Worm (Caenorhabditis elegans) whole organism, L1 larva: ENCODE results near the gene math-3.

Experiments used
- ceh-88 ChIP-seq: fragments of 200-800 bp; sonication (Bioruptor generic); IDR thresholded peaks from 2 replicates; pipeline ENCODE4 v1.3.6; 2022; ENCODE audit warnings: missing genetic modification characterization, missing compliant biosample characterization
- dpl-1 ChIP-seq, 3 experiments: fragments of 150-350 bp in 2 of 3; sonication (generic microtip) in 1 of 3; optimal IDR thresholded peaks; 2 replicates each; lab custom pipeline; 2014 to 2017; ENCODE audit warnings: missing biosample characterization in 3 of 3, missing genetic modification characterization in 3 of 3, missing genetic modification reagents in 3 of 3
- dsc-1 ChIP-seq: sonication (generic microtip); optimal IDR thresholded peaks from 2 replicates; lab custom pipeline; 2016; ENCODE audit warnings: mild to moderate bottlenecking, missing genetic modification characterization, missing compliant biosample characterization
- jun-1 ChIP-seq: fragments of 150-350 bp; optimal IDR thresholded peaks from 2 replicates; lab custom pipeline; 2014; ENCODE audit warnings: missing biosample characterization, missing genetic modification reagents, missing genetic modification characterization
- mep-1 ChIP-seq: fragments of 150-350 bp; optimal IDR thresholded peaks from 2 replicates; lab custom pipeline; 2014; ENCODE audit warnings: missing biosample characterization, missing genetic modification characterization
- nhr-28 ChIP-seq: fragments of 150-350 bp; optimal IDR thresholded peaks from 2 replicates; lab custom pipeline; 2014; ENCODE audit warnings: missing biosample characterization, missing genetic modification characterization
- snu-23 ChIP-seq: sonication (generic microtip); optimal IDR thresholded peaks from 2 replicates; lab custom pipeline; 2016; ENCODE audit warnings: missing genetic modification characterization, missing compliant biosample characterization
- unc-62 ChIP-seq: fragments of 150-350 bp; optimal IDR thresholded peaks from 2 replicates; lab custom pipeline; 2014; ENCODE audit warnings: missing biosample characterization, missing genetic modification reagents, missing genetic modification characterization
- xbp-1 ChIP-seq: sonication (generic microtip); optimal IDR thresholded peaks from 2 replicates; lab custom pipeline; 2016; ENCODE audit warnings: missing genetic modification characterization, missing compliant biosample characterization
- zag-1 ChIP-seq: fragments of 150-350 bp; optimal IDR thresholded peaks from 2 replicates; lab custom pipeline; 2014; ENCODE audit warnings: missing biosample characterization, missing genetic modification characterization

DNA sequence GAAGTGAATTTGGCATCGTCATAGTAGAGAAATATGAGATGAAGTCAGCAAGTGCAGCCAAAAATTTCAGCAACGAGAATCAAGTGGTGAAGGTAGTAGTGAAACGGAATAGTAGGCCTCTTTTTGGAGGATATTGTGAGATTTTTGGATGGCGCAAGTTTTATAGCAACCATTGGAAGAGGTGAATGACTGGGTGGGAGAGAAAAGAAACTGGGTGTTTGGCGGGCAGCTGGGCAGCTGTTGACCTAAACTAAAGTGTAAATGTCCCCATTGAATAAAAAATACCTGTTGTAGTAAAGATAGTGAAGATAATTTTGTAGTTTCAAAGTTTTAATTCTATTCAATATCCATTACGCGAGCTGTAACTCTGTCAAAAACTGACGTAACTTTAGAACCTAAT lies 44.2 kb downstream of the math-3 start:
- TF ChIP-seq ceh-88 (GFP tag; lab: Robert Waterston, UW) = no peak
- no peak for TF ChIP-seq dsc-1
- TF ChIP-seq dpl-1 (GFP tag; optimal IDR thresholded peaks at IDR 0.05; lab: Kevin White, UChicago) = no peak
- no peak for TF ChIP-seq snu-23 (GFP tag; lab: Kevin White, UChicago)
- TF ChIP-seq nhr-28 (tag; lab: Kevin White, UChicago) = no peak
- TF ChIP-seq mep-1 (tag; lab: Kevin White, UChicago) = no peak
- no peak for TF ChIP-seq zag-1 (tag; lab: Kevin White, UChicago)
- TF ChIP-seq jun-1 (tag; lab: Kevin White, UChicago) = no peak
- TF ChIP-seq unc-62 = no peak
- TF ChIP-seq xbp-1 (tag; lab: Kevin White, UChicago) = no peak
